Worm (Caenorhabditis elegans) whole organism, L3 larva: Measurements from ENCODE around the gene lge-1.

Experiments used
- ZK546.5 ChIP-seq: sonication (generic microtip); optimal IDR thresholded peaks from 2 replicates; lab custom pipeline; 2017; ENCODE audit warnings: missing biosample characterization, missing genetic modification characterization
- elt-2 ChIP-seq: sonication (generic microtip); optimal IDR thresholded peaks from 2 replicates; lab custom pipeline; 2016; ENCODE audit warnings: missing genetic modification reagents, mild to moderate bottlenecking, missing genetic modification characterization, missing compliant biosample characterization
- fkh-10 ChIP-seq: sonication (generic microtip); optimal IDR thresholded peaks from 2 replicates; lab custom pipeline; 2017; ENCODE audit warnings: missing biosample characterization, missing genetic modification reagents, missing genetic modification characterization
- lin-39 ChIP-seq: fragments of 150-350 bp; optimal IDR thresholded peaks from 2 replicates; lab custom pipeline; 2018; ENCODE audit warnings: missing biosample characterization, missing genetic modification reagents, missing genetic modification characterization
- nhr-237 ChIP-seq: fragments of 150-350 bp; optimal IDR thresholded peaks from 2 replicates; lab custom pipeline; 2014; ENCODE audit warnings: missing biosample characterization, missing genetic modification characterization
- nhr-25 ChIP-seq: sonication (generic microtip); optimal IDR thresholded peaks from 2 replicates; lab custom pipeline; 2017; ENCODE audit warnings: missing biosample characterization, missing genetic modification characterization
- nhr-76 ChIP-seq: fragments of 150-350 bp; sonication (generic microtip); optimal IDR thresholded peaks from 5 replicates; lab custom pipeline; 2014; ENCODE audit warnings: missing biosample characterization, missing genetic modification characterization
- pha-4 ChIP-seq: fragments of 150-350 bp; optimal IDR thresholded peaks from 2 replicates; lab custom pipeline; 2014; ENCODE audit warnings: missing biosample characterization, missing genetic modification reagents, missing genetic modification characterization
- pqm-1 ChIP-seq: fragments of 150-350 bp; optimal IDR thresholded peaks from 2 replicates; lab custom pipeline; 2017; ENCODE audit warnings: missing biosample characterization, missing genetic modification characterization, inconsistent platforms
- sea-2 ChIP-seq: fragments of 150-350 bp; sonication (generic microtip); optimal IDR thresholded peaks from 4 replicates; lab custom pipeline; 2014; ENCODE audit warnings: missing biosample characterization, missing genetic modification reagents, missing genetic modification characterization
- skn-1 ChIP-seq: fragments of 150-350 bp; optimal IDR thresholded peaks from 2 replicates; lab custom pipeline; 2014; ENCODE audit warnings: missing biosample characterization, missing genetic modification characterization
- unc-62 ChIP-seq: fragments of 150-350 bp; sonication (generic microtip); optimal IDR thresholded peaks from 4 replicates; lab custom pipeline; 2014; ENCODE audit warnings: missing biosample characterization, missing genetic modification reagents, missing genetic modification characterization
- ztf-11 ChIP-seq: fragments of 150-350 bp; optimal IDR thresholded peaks from 2 replicates; lab custom pipeline; 2014; ENCODE audit warnings: missing biosample characterization, missing genetic modification characterization
- ztf-4 ChIP-seq: fragments of 150-350 bp; optimal IDR thresholded peaks from 2 replicates; lab custom pipeline; 2014; ENCODE audit warnings: missing biosample characterization, missing genetic modification characterization

DNA sequence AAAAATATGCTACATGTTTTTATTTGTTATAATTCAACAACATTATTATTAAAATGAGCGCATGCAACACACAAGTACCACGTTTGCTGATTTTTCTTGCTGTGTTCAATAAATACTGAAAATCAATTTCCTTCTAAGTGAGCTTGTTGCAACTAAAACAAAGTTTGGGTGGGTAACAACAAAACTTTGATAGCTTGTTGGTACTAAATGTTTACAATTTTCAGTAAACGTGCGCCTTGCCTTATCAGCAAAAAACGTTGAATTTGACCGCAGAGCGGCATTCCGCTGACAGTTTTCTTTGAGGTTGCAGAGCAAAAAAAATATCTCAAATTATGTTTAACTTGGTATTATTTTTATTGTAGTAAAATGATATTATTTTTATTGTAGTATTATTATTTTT is 15.0 kb downstream of the lge-1 start:
- no peak for TF ChIP-seq pqm-1 (tag; lab: Kevin White, UChicago)
- no peak for TF ChIP-seq fkh-10 (GFP tag; lab: Kevin White, UChicago)
- TF ChIP-seq nhr-25 (tag; lab: Kevin White, UChicago) = no peak
- no peak for TF ChIP-seq skn-1 (tag; lab: Kevin White, UChicago)
- no peak for TF ChIP-seq ztf-4 (tag; lab: Kevin White, UChicago)
- TF ChIP-seq elt-2 = no peak
- no peak for TF ChIP-seq lin-39 (tag; lab: Kevin White, UChicago)
- no peak for TF ChIP-seq nhr-237
- no peak for TF ChIP-seq pha-4 (tag; lab: Kevin White, UChicago)
- no peak for TF ChIP-seq ztf-11 (tag; lab: Kevin White, UChicago)
- no peak for TF ChIP-seq unc-62
- no peak for TF ChIP-seq sea-2
- no peak for TF ChIP-seq ZK546.5 (tag; lab: Kevin White, UChicago)
- TF ChIP-seq nhr-76 (tag; lab: Kevin White, UChicago) = no peak
